Fruit fly (Drosophila melanogaster): ENCODE data around the gene CG4259.

CG4259 gene

DNA sequence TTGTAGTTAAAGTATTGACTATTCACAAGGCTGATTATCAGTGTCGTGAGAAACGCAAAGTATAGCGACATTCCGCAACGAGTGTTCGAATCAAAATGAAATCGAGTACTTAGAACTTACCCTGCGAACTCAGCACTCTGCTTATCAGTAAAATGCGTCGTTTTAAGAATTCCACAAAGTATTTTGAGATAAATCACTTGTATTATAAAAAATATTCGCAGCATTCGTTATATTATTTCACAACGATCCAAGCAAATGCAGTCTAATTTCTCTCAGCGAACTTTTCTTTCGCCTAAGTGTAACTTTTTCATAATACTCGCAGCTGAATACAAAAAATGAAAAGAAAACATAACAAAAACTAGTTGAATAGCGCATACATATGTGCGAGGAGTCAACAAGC lies at the start of gene CG4259:
TSS of gene CG4259 (minus strand) at position 101 of the 400 bp plus-strand sequence.
- TF ChIP-seq CG8478 (optimal IDR thresholded peaks at IDR 0.05) (no peak), usp (GFP tag; optimal IDR thresholded peaks at IDR 0.05) (no peak), EcR (GFP tag; optimal IDR thresholded peaks at IDR 0.05) (no peak), psq (optimal IDR thresholded peaks at IDR 0.05) (no peak), Dll (optimal IDR thresholded peaks at IDR 0.05) (no peak), pan (optimal IDR thresholded peaks at IDR 0.05) (no peak)

DNA sequence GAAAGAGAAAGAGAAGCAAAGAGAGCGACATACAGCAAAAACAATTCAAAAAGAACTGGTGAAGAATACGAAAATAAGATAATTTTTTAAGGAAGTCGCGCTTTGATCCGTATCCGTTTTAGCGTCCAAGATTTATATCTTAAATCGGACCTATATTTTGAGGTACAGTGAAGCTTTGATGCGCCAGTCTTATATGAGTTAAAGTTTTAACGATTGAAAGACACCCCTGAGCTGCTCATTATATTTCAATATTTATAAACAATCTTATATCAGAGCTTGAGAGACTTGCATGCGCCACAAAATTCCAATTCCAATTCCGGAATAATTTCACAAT lies 49.7 kb upstream of the CG4259 start:
- TF ChIP-seq usp (GFP tag; optimal IDR thresholded peaks at IDR 0.05) (no peak), psq (optimal IDR thresholded peaks at IDR 0.05) (no peak), Dll (optimal IDR thresholded peaks at IDR 0.05) (no peak), EcR (GFP tag; optimal IDR thresholded peaks at IDR 0.05) (no peak), pan (optimal IDR thresholded peaks at IDR 0.05) (no peak), CG8478 (optimal IDR thresholded peaks at IDR 0.05) (no peak)

- TF ChIP-seq EcR (GFP tag; optimal IDR thresholded peaks at IDR 0.05) (no peak), psq (optimal IDR thresholded peaks at IDR 0.05) (no peak)
Observed at dm6 chr2L:2177969-2178809, 49.2 kb upstream of the CG4259 start, which contains the start of gene aop. aop (minus strand) TSS chr2L:2178754.

DNA sequence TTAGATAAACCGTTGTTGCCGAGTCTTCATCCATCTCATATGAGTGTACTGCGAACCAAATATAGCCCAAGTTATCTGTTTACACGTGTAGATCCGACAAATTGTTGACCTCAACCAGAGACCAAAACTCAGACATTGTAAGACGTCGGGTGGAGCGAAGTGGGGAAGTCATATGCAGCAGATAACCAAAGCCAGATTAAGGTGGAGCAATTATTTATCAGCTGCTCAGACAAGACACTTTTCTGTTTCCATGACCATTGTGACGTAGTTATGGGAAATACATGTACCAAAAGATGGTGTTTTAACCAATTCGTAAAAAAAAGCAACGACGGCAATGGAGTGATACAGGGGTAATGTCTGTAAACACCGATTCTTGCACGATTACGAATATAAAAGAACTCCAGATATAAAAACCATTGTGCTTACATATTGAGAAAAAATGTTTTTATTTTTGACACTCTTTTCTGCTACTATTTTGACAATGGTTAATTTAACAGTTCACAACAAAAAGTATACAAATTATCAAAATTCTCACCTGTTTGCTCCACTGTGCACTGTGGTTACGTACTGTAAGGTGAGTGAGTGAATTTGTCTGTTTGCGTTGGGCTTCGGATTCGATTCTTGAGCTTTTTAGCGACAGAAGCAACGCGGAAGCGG lies 48.4 kb upstream of the CG4259 start:
- no peak for TF ChIP-seq EcR (GFP tag; optimal IDR thresholded peaks at IDR 0.05)
- TF ChIP-seq pan (optimal IDR thresholded peaks at IDR 0.05) = no peak
- TF ChIP-seq usp (GFP tag; optimal IDR thresholded peaks at IDR 0.05) = no peak
- no peak for TF ChIP-seq CG8478 (optimal IDR thresholded peaks at IDR 0.05)
- TF ChIP-seq psq (optimal IDR thresholded peaks at IDR 0.05) = no peak
- no peak for TF ChIP-seq Dll (optimal IDR thresholded peaks at IDR 0.05)

- TF ChIP-seq CG8478 (optimal IDR thresholded peaks at IDR 0.05) = no peak
- no peak for TF ChIP-seq EcR (GFP tag; optimal IDR thresholded peaks at IDR 0.05)
- no peak for TF ChIP-seq pan (optimal IDR thresholded peaks at IDR 0.05)
- TF ChIP-seq usp (GFP tag; optimal IDR thresholded peaks at IDR 0.05) = no peak
- no peak for TF ChIP-seq psq (optimal IDR thresholded peaks at IDR 0.05)
- no peak for TF ChIP-seq Dll (optimal IDR thresholded peaks at IDR 0.05)
Observed at dm6 chr2L:2175930-2176643, 47.0 kb upstream of the CG4259 start.

dm6 chr2L:2175090-2175830 lies 46.2 kb upstream of the CG4259 start:
- TF ChIP-seq Dll (optimal IDR thresholded peaks at IDR 0.05) = no peak
- no peak for TF ChIP-seq usp (GFP tag; optimal IDR thresholded peaks at IDR 0.05)
- peak; percentile 24 for TF ChIP-seq CG8478 (optimal IDR thresholded peaks at IDR 0.05)
- no peak for TF ChIP-seq psq (optimal IDR thresholded peaks at IDR 0.05)
- TF ChIP-seq EcR (GFP tag; optimal IDR thresholded peaks at IDR 0.05) = peak; percentile 56 to 73
- no peak for TF ChIP-seq pan (optimal IDR thresholded peaks at IDR 0.05)

dm6 chr2L:2173604-2174003 lies 44.6 kb upstream of the CG4259 start:
- no peak for TF ChIP-seq Dll (optimal IDR thresholded peaks at IDR 0.05)
- no peak for TF ChIP-seq EcR (GFP tag; optimal IDR thresholded peaks at IDR 0.05)
- TF ChIP-seq usp (GFP tag; optimal IDR thresholded peaks at IDR 0.05) = no peak
- no peak for TF ChIP-seq CG8478 (optimal IDR thresholded peaks at IDR 0.05)
- TF ChIP-seq psq (optimal IDR thresholded peaks at IDR 0.05) = no peak
- TF ChIP-seq pan (optimal IDR thresholded peaks at IDR 0.05) = no peak

DNA sequence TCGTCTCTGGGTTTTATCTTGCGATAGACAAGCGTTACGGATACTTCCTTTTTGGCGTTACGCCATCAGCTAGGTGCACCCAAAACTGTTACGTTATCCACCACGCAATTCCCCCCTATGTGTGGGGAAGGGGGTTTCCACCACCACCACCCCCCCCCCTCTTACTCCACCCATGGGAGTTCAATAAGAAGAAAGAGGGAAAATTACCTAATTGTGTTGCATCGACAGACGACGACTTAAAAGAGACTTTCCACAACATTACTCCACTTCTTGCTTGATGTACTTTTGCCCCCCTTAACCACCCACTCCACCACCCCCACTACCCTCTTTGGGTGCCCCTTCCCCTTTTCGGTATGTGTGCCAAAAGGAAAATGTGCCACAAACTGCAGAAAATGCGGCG lies 44.2 kb upstream of the CG4259 start:
- TF ChIP-seq CG8478 (optimal IDR thresholded peaks at IDR 0.05) (no peak), pan (optimal IDR thresholded peaks at IDR 0.05) (no peak), EcR (GFP tag; optimal IDR thresholded peaks at IDR 0.05) (no peak), usp (GFP tag; optimal IDR thresholded peaks at IDR 0.05) (no peak), psq (optimal IDR thresholded peaks at IDR 0.05) (no peak), Dll (optimal IDR thresholded peaks at IDR 0.05) (no peak)

dm6 chr2L:2172460-2173121 lies 43.6 kb upstream of the CG4259 start:
- TF ChIP-seq CG8478 (optimal IDR thresholded peaks at IDR 0.05) = no peak
- no peak for TF ChIP-seq psq (optimal IDR thresholded peaks at IDR 0.05)
- no peak for TF ChIP-seq usp (GFP tag; optimal IDR thresholded peaks at IDR 0.05)

- TF ChIP-seq usp (GFP tag; optimal IDR thresholded peaks at IDR 0.05) = no peak
- no peak for TF ChIP-seq pan (optimal IDR thresholded peaks at IDR 0.05)
- no peak for TF ChIP-seq CG8478 (optimal IDR thresholded peaks at IDR 0.05)
- no peak for TF ChIP-seq EcR (GFP tag; optimal IDR thresholded peaks at IDR 0.05)
- no peak for TF ChIP-seq psq (optimal IDR thresholded peaks at IDR 0.05)
- TF ChIP-seq Dll (optimal IDR thresholded peaks at IDR 0.05) = no peak
Observed at dm6 chr2L:2171366-2172078, 42.5 kb upstream of the CG4259 start.
